Fruit fly (Drosophila melanogaster) whole organism, embryonic: ENCODE data around the gene Snmp2.

Experiments
- ATbp ChIP-seq: fragments of 200-800 bp; sonication (Bioruptor generic); optimal IDR thresholded peaks from 2 replicates; lab custom pipeline; 2017; ENCODE audit warnings: missing biosample characterization, mild to moderate bottlenecking, missing genetic modification characterization, missing genetic modification reagents
- Antp ChIP-seq: fragments of 200-800 bp; sonication (Bioruptor generic); optimal IDR thresholded peaks from 3 replicates; lab custom pipeline; 2016; ENCODE audit warnings: missing biosample characterization, missing genetic modification characterization
- Awh ChIP-seq: fragments of 200-800 bp; sonication (Bioruptor generic); IDR thresholded peaks from 2 replicates; pipeline ENCODE4, ENCODE4 v1.3.6; 2022; ENCODE audit warnings: missing biosample characterization, missing genetic modification characterization
- Bdp1 ChIP-seq: fragments of 200-800 bp; sonication (Bioruptor generic); optimal IDR thresholded peaks from 3 replicates; lab custom pipeline; 2016; ENCODE audit warnings: missing biosample characterization, missing genetic modification characterization
- CG10565 ChIP-seq: fragments of 200-800 bp; sonication (Bioruptor generic); optimal IDR thresholded peaks from 3 replicates; lab custom pipeline; 2016; ENCODE audit warnings: missing biosample characterization, mild to moderate bottlenecking, missing genetic modification characterization
- CG12391 ChIP-seq: fragments of 200-800 bp; sonication (Bioruptor generic); optimal IDR thresholded peaks from 3 replicates; lab custom pipeline; 2018; ENCODE audit warnings: missing biosample characterization, mild to moderate bottlenecking, missing genetic modification characterization, moderate library complexity
- CG13287 ChIP-seq: fragments of 200-800 bp; sonication (Bioruptor generic); IDR thresholded peaks from 2 replicates; pipeline ENCODE4 v1.3.6; 2022; ENCODE audit warnings: missing biosample characterization, missing genetic modification characterization; ENCODE audit not compliant: partially characterized antibody
- CG13894 ChIP-seq: fragments of 200-800 bp; sonication (Bioruptor generic); optimal IDR thresholded peaks from 3 replicates; lab custom pipeline; 2018; ENCODE audit warnings: missing biosample characterization, mild to moderate bottlenecking, missing genetic modification characterization, moderate library complexity
- CG14710 ChIP-seq: fragments of 200-800 bp; sonication (Bioruptor generic); optimal IDR thresholded peaks from 3 replicates; lab custom pipeline; 2019; ENCODE audit warnings: missing biosample characterization, mild to moderate bottlenecking, missing genetic modification characterization, moderate library complexity
- CG18764 ChIP-seq: fragments of 200-800 bp; sonication (Bioruptor generic); optimal IDR thresholded peaks from 3 replicates; lab custom pipeline; 2016; ENCODE audit warnings: missing biosample characterization, missing genetic modification characterization
- CG34376 ChIP-seq: fragments of 200-800 bp; sonication (Bioruptor generic); optimal IDR thresholded peaks from 2 replicates; lab custom pipeline; 2018; ENCODE audit warnings: missing biosample characterization, mild to moderate bottlenecking, missing genetic modification characterization
- CG4617 ChIP-seq: fragments of 200-800 bp; sonication (Bioruptor generic); optimal IDR thresholded peaks from 3 replicates; lab custom pipeline; 2016; ENCODE audit warnings: missing biosample characterization, missing genetic modification characterization, borderline replicate concordance
- CG6813 ChIP-seq: fragments of 200-800 bp; sonication (Bioruptor generic); optimal IDR thresholded peaks from 2 replicates; lab custom pipeline; 2017; ENCODE audit warnings: missing biosample characterization, missing genetic modification characterization, mild to moderate bottlenecking, moderate library complexity, missing genetic modification reagents
- CG7556 ChIP-seq: fragments of 200-800 bp; sonication (Bioruptor generic); optimal IDR thresholded peaks from 2 replicates; lab custom pipeline; 2017; ENCODE audit warnings: missing biosample characterization, mild to moderate bottlenecking, missing genetic modification characterization
- CoRest ChIP-seq: fragments of 200-800 bp; sonication (Bioruptor generic); optimal IDR thresholded peaks from 3 replicates; lab custom pipeline; 2018; ENCODE audit warnings: missing biosample characterization, mild to moderate bottlenecking, missing genetic modification characterization, moderate library complexity
- D19A ChIP-seq: fragments of 200-800 bp; optimal IDR thresholded peaks from 3 replicates; lab custom pipeline; 2019; ENCODE audit warnings: missing biosample characterization, mild to moderate bottlenecking, missing genetic modification characterization, moderate library complexity
- Doc3 ChIP-seq: fragments of 200-800 bp; sonication (Bioruptor generic); IDR thresholded peaks from 3 replicates; pipeline ENCODE4 v1.3.6; 2022; ENCODE audit warnings: missing biosample characterization, missing genetic modification characterization; ENCODE audit not compliant: partially characterized antibody
- Ets97D ChIP-seq: fragments of 200-800 bp; sonication (Bioruptor generic); optimal IDR thresholded peaks from 3 replicates; lab custom pipeline; 2016; ENCODE audit warnings: missing biosample characterization, missing genetic modification characterization
- HHEX ChIP-seq: fragments of 200-800 bp; sonication (Bioruptor generic); optimal IDR thresholded peaks from 3 replicates; lab custom pipeline; 2017; ENCODE audit warnings: missing biosample characterization, mild to moderate bottlenecking, missing genetic modification characterization, missing genetic modification reagents
- Hsf ChIP-seq: fragments of 200-800 bp; sonication (Bioruptor generic); optimal IDR thresholded peaks from 3 replicates; lab custom pipeline; 2016; ENCODE audit warnings: missing biosample characterization, missing genetic modification characterization
- Six4 ChIP-seq: fragments of 200-800 bp; sonication (Bioruptor generic); optimal IDR thresholded peaks from 2 replicates; lab custom pipeline; 2016; ENCODE audit warnings: missing biosample characterization, missing genetic modification characterization
- TFAM ChIP-seq: fragments of 200-800 bp; sonication (Bioruptor generic); optimal IDR thresholded peaks from 2 replicates; lab custom pipeline; 2017; ENCODE audit warnings: missing biosample characterization, missing genetic modification characterization, inconsistent platforms
- Xrp1 ChIP-seq: fragments of 200-800 bp; sonication (Bioruptor generic); IDR thresholded peaks from 2 replicates; pipeline ENCODE4 v1.3.6; 2022; ENCODE audit warnings: missing biosample characterization, missing genetic modification characterization
- bab2 ChIP-seq: fragments of 200-800 bp; sonication (Bioruptor generic); optimal IDR thresholded peaks from 2 replicates; lab custom pipeline; 2016; ENCODE audit warnings: missing biosample characterization, missing genetic modification characterization
- bsh ChIP-seq, 2 experiments: fragments of 200-800 bp; sonication (Bioruptor generic); optimal IDR thresholded peaks; 2 replicates each; lab custom pipeline; 2017 to 2018; ENCODE audit warnings: mild to moderate bottlenecking in 2 of 2, missing biosample characterization in 2 of 2, missing genetic modification characterization in 2 of 2, moderate library complexity in 1 of 2
- exex ChIP-seq: fragments of 200-800 bp; sonication (Bioruptor generic); optimal IDR thresholded peaks from 4 replicates; lab custom pipeline; 2018; ENCODE audit warnings: missing biosample characterization, mild to moderate bottlenecking, missing genetic modification characterization, moderate library complexity
- grn ChIP-seq: fragments of 200-800 bp; sonication (Bioruptor generic); optimal IDR thresholded peaks from 3 replicates; lab custom pipeline; 2017; ENCODE audit warnings: missing biosample characterization, missing genetic modification characterization
- jumu ChIP-seq: fragments of 200-800 bp; sonication (Bioruptor generic); optimal IDR thresholded peaks from 3 replicates; lab custom pipeline; 2016; ENCODE audit warnings: missing biosample characterization, missing genetic modification characterization
- ken ChIP-seq: fragments of 200-800 bp; sonication (Bioruptor generic); IDR thresholded peaks from 3 replicates; pipeline ENCODE4 v1.3.6; 2022; ENCODE audit warnings: missing biosample characterization, missing genetic modification characterization
- lab ChIP-seq: fragments of 200-800 bp; sonication (Bioruptor generic); optimal IDR thresholded peaks from 3 replicates; lab custom pipeline; 2017; ENCODE audit warnings: missing biosample characterization, missing genetic modification characterization, mild to moderate bottlenecking, moderate library complexity, missing genetic modification reagents
- mirr ChIP-seq: fragments of 200-800 bp; sonication (Bioruptor generic); optimal IDR thresholded peaks from 3 replicates; lab custom pipeline; 2018; ENCODE audit warnings: missing biosample characterization, mild to moderate bottlenecking, missing genetic modification characterization
- nmo ChIP-seq: fragments of 200-800 bp; sonication (Bioruptor generic); optimal IDR thresholded peaks from 2 replicates; lab custom pipeline; 2018; ENCODE audit warnings: missing biosample characterization, mild to moderate bottlenecking, missing genetic modification characterization, moderate library complexity
- nom ChIP-seq: fragments of 200-800 bp; sonication (Bioruptor generic); optimal IDR thresholded peaks from 2 replicates; lab custom pipeline; 2017; ENCODE audit warnings: missing biosample characterization, missing genetic modification characterization, mild to moderate bottlenecking, moderate library complexity, missing genetic modification reagents
- pho ChIP-seq: fragments of 200-800 bp; sonication (Bioruptor generic); optimal IDR thresholded peaks from 2 replicates; lab custom pipeline; 2016; ENCODE audit warnings: missing biosample characterization, missing genetic modification characterization
- rib ChIP-seq: fragments of 200-800 bp; sonication (Bioruptor generic); IDR thresholded peaks from 2 replicates; pipeline ENCODE4 v1.3.6; 2022; ENCODE audit warnings: missing biosample characterization, missing genetic modification characterization
- sd ChIP-seq: fragments of 200-800 bp; sonication (Bioruptor generic); optimal IDR thresholded peaks from 3 replicates; lab custom pipeline; 2018; ENCODE audit warnings: missing biosample characterization, mild to moderate bottlenecking, missing genetic modification characterization, moderate library complexity
- slp2 ChIP-seq: fragments of 200-800 bp; sonication (Bioruptor generic); optimal IDR thresholded peaks from 2 replicates; lab custom pipeline; 2016; ENCODE audit warnings: missing biosample characterization, missing genetic modification characterization
- sqz ChIP-seq: fragments of 200-800 bp; sonication (Bioruptor generic); optimal IDR thresholded peaks from 3 replicates; lab custom pipeline; 2018; ENCODE audit warnings: missing biosample characterization, mild to moderate bottlenecking, missing genetic modification characterization
- sug ChIP-seq: fragments of 200-800 bp; optimal IDR thresholded peaks from 2 replicates; lab custom pipeline; 2019; ENCODE audit warnings: missing biosample characterization, mild to moderate bottlenecking, missing genetic modification characterization, moderate library complexity

The Snmp2 gene

dm6 chr3L:7721527-7721926, 21.3 kb downstream of the Snmp2 start (continued):
- no peak for TF ChIP-seq slp2 (GFP tag; lab: Kevin White, UChicago)
- TF ChIP-seq CG10565 (GFP tag; lab: Kevin White, UChicago), result no peak
- no peak for TF ChIP-seq nmo (GFP tag; lab: Kevin White, UChicago)
- TF ChIP-seq CoRest (tag; lab: Kevin White, UChicago), result no peak
- no peak for TF ChIP-seq Doc3 (GFP tag; lab: Robert Waterston, UW)
- no peak for TF ChIP-seq CG14710 (tag; lab: Kevin White, UChicago)
- TF ChIP-seq Bdp1, result no peak
- TF ChIP-seq Hsf, result no peak
- TF ChIP-seq Six4, result no peak
- TF ChIP-seq CG4617 (GFP tag; lab: Kevin White, UChicago), result no peak
- peak; percentile 65 for TF ChIP-seq sd
- TF ChIP-seq bab2 (GFP tag; lab: Kevin White, UChicago), result no peak
- no peak for TF ChIP-seq Xrp1 (GFP tag; lab: Robert Waterston, UW)
- TF ChIP-seq CG12391 (tag; lab: Kevin White, UChicago), result no peak
- TF ChIP-seq CG7556 (GFP tag; lab: Kevin White, UChicago), result no peak
- TF ChIP-seq HHEX (GFP tag; lab: Kevin White, UChicago), result no peak
- TF ChIP-seq CG34376, result peak; percentile 70
- TF ChIP-seq jumu (GFP tag; lab: Kevin White, UChicago), result no peak
- no peak for TF ChIP-seq CG13287 (GFP tag; lab: Robert Waterston, UW)
- peak; percentile 52; the same call in 1 of the 2 replicates for TF ChIP-seq rib (GFP tag; lab: Robert Waterston, UW)
- TF ChIP-seq ken (GFP tag; lab: Robert Waterston, UW), result no peak
- no peak for TF ChIP-seq CG13894
- no peak for TF ChIP-seq CG18764 (GFP tag; lab: Kevin White, UChicago)
- no peak for TF ChIP-seq TFAM (GFP tag; lab: Kevin White, UChicago)
- TF ChIP-seq exex (tag; lab: Kevin White, UChicago), result peak; percentile 91
- TF ChIP-seq pho (GFP tag; lab: Kevin White, UChicago), result no peak
- no peak for TF ChIP-seq ATbp (GFP tag; lab: Kevin White, UChicago)
- TF ChIP-seq D19A (tag; lab: Kevin White, UChicago), result no peak

- TF ChIP-seq exex (tag; lab: Kevin White, UChicago), result peak; percentile 37
- peak in 1 of 2 experiments; percentile 37 for TF ChIP-seq bsh (GFP tag; optimal IDR thresholded peaks at IDR 0.05; lab: Kevin White, UChicago)
- 0 out of 2 replicates have a peak, but pooled peaks have one; percentile 18 for TF ChIP-seq Awh (GFP tag; lab: Robert Waterston, UW)
- TF ChIP-seq nom (GFP tag; lab: Kevin White, UChicago), result peak; percentile 96
- TF ChIP-seq grn, result peak; percentile 38
- peak; percentile 27 for TF ChIP-seq sd
- TF ChIP-seq CG6813 (GFP tag; lab: Kevin White, UChicago), result no peak
- TF ChIP-seq Ets97D (GFP tag; lab: Kevin White, UChicago), result no peak
- no peak for TF ChIP-seq sqz (GFP tag; lab: Kevin White, UChicago)
- TF ChIP-seq CG7556 (GFP tag; lab: Kevin White, UChicago), result no peak
- no peak for TF ChIP-seq Antp (GFP tag; lab: Kevin White, UChicago)
- TF ChIP-seq sug (tag; lab: Kevin White, UChicago), result peak; percentile 69
- no peak for TF ChIP-seq lab (GFP tag; lab: Kevin White, UChicago)
- TF ChIP-seq mirr, result peak; percentile 10
Observed at dm6 chr3L:7719418-7719789, 23.4 kb downstream of the Snmp2 start.
